Worm (Caenorhabditis elegans) whole organism, young adult: ENCODE data around the gene nuaf-3.

Experiments
- F52B5.7 ChIP-seq: sonication (generic microtip); optimal IDR thresholded peaks from 2 replicates; lab custom pipeline; 2016; ENCODE audit warnings: mild to moderate bottlenecking, missing genetic modification characterization, missing compliant biosample characterization
- T26A5.8 ChIP-seq: sonication (generic microtip); optimal IDR thresholded peaks from 2 replicates; lab custom pipeline; 2016; ENCODE audit warnings: missing genetic modification characterization, missing compliant biosample characterization
- ceh-27 ChIP-seq: fragments of 200-800 bp; sonication (Bioruptor generic); optimal IDR thresholded peaks from 2 replicates; lab custom pipeline; 2018; ENCODE audit warnings: mild to moderate bottlenecking, missing genetic modification characterization, moderate library complexity, missing compliant biosample characterization
- ekl-4 ChIP-seq: fragments of 200-800 bp; sonication (Bioruptor generic); IDR thresholded peaks from 2 replicates; pipeline ENCODE4 v1.3.6; 2022; ENCODE audit warnings: missing genetic modification reagents, missing genetic modification characterization, missing compliant biosample characterization
- mxl-1 ChIP-seq: sonication (generic microtip); optimal IDR thresholded peaks from 2 replicates; lab custom pipeline; 2016; ENCODE audit warnings: missing genetic modification characterization, missing compliant biosample characterization
- nfyb-1 ChIP-seq: fragments of 200-800 bp; sonication (Bioruptor generic); IDR thresholded peaks from 2 replicates; pipeline ENCODE4 v1.3.6; 2022; ENCODE audit warnings: missing genetic modification reagents, missing genetic modification characterization, missing compliant biosample characterization
- nhr-90 ChIP-seq: sonication (generic microtip); optimal IDR thresholded peaks from 2 replicates; lab custom pipeline; 2016; ENCODE audit warnings: missing genotype, mild to moderate bottlenecking, missing genetic modification characterization, missing compliant biosample characterization
- snpc-3.4 ChIP-seq: sonication (generic microtip); optimal IDR thresholded peaks from 2 replicates; lab custom pipeline; 2017; ENCODE audit warnings: missing genetic modification characterization, mild to moderate bottlenecking, missing compliant biosample characterization, antibody characterized with exemption, moderate library complexity, missing genotype, missing genetic modification reagents
- somi-1 ChIP-seq: fragments of 200-800 bp; sonication (Bioruptor generic); optimal IDR thresholded peaks from 2 replicates; lab custom pipeline; 2018; ENCODE audit warnings: mild to moderate bottlenecking, missing genetic modification characterization, missing compliant biosample characterization
- unc-62 ChIP-seq: fragments of 150-350 bp; optimal IDR thresholded peaks from 2 replicates; lab custom pipeline; 2014; ENCODE audit warnings: missing biosample characterization, missing genetic modification reagents, missing genetic modification characterization

- TF ChIP-seq somi-1 (no peak), mxl-1 (tag; lab: Kevin White, UChicago) (no peak), nfyb-1 (GFP tag; lab: Robert Waterston, UW) (no peak), ekl-4 (GFP tag; lab: Robert Waterston, UW) (no peak), nhr-90 (no peak), unc-62 (no peak), snpc-3.4 (tag; lab: Kevin White, UChicago) (no peak), F52B5.7 (no peak), T26A5.8 (tag; lab: Kevin White, UChicago) (no peak), ceh-27 (GFP tag; lab: Kevin White, UChicago) (no peak)
Measured at ce11 chrIV:11159886-11160285, 24.2 kb upstream of the nuaf-3 start, which contains the start of gene mboa-4.
